Worm (Caenorhabditis elegans): ENCODE results near the gene ttr-32.

ttr-32 gene

ce11 chrIII:7571726-7572125, 5.5 kb downstream of the ttr-32 start:
- TF ChIP-seq unc-30 (tag; optimal IDR thresholded peaks at IDR 0.05) (no peak), lsy-2 (tag; optimal IDR thresholded peaks at IDR 0.05) (peak in 1 of 2 experiments; percentile 22)

ce11 chrIII:7572781-7573400, 6.7 kb downstream of the ttr-32 start, which contains the start of the genes rpl-9 and lpd-7:
Gene rpl-9, minus strand, starts transcription at chrIII:7572831.
Gene lpd-7, plus strand, starts transcription at chrIII:7573350.
- TF ChIP-seq unc-30 (tag; optimal IDR thresholded peaks at IDR 0.05) (no peak), F16B12.6 (tag; optimal IDR thresholded peaks at IDR 0.05) (peak; percentile 74), snpc-4 (tag; optimal IDR thresholded peaks at IDR 0.05) (no peak), mep-1 (tag; optimal IDR thresholded peaks at IDR 0.05) (peak; percentile 87), rnt-1 (tag; optimal IDR thresholded peaks at IDR 0.05) (peak; percentile 83), Y116A8C.19 (tag; optimal IDR thresholded peaks at IDR 0.05; ENCODE audit: borderline replicate concordance) (no peak), alr-1 (tag; optimal IDR thresholded peaks at IDR 0.05; ENCODE audit: borderline replicate concordance) (no peak), nhr-47 (tag; optimal IDR thresholded peaks at IDR 0.05) (peak; percentile 82), blmp-1 (tag; optimal IDR thresholded peaks at IDR 0.05) (peak; percentile 73), nhr-76 (tag; optimal IDR thresholded peaks at IDR 0.05) (no peak), unc-98 (GFP tag; IDR thresholded peaks at IDR 0.05) (no peak), efl-3 (GFP tag; optimal IDR thresholded peaks at IDR 0.05) (no peak), hlh-4 (tag; optimal IDR thresholded peaks at IDR 0.05) (no peak), xbp-1 (tag; optimal IDR thresholded peaks at IDR 0.05) (peak; percentile 80), ceh-82 (tag; optimal IDR thresholded peaks at IDR 0.05) (peak; percentile 68 to 92 (median 78)), lin-15B (tag; optimal IDR thresholded peaks at IDR 0.05) (peak; percentile 74), snu-23 (GFP tag; optimal IDR thresholded peaks at IDR 0.05) (peak; percentile 88), zip-4 (GFP tag; optimal IDR thresholded peaks at IDR 0.05) (no peak), sup-37 (GFP tag; optimal IDR thresholded peaks at IDR 0.05) (no peak), nhr-11 (tag; optimal IDR thresholded peaks at IDR 0.05) (peak; percentile 12), nhr-90 (tag; optimal IDR thresholded peaks at IDR 0.05; ENCODE audit: poor library complexity) (peak; percentile 76), fkh-10 (GFP tag; optimal IDR thresholded peaks at IDR 0.05) (peak; percentile 22), fos-1 (tag; optimal IDR thresholded peaks at IDR 0.05) (peak; percentile 75), ama-1 (optimal IDR thresholded peaks at IDR 0.05) (peak; percentile 20), skn-1 (tag; optimal IDR thresholded peaks at IDR 0.05) (peak; percentile 90), egl-27 (tag; optimal IDR thresholded peaks at IDR 0.05) (peak in 1 of 2 experiments; percentile 27), hpl-2 (GFP tag; optimal IDR thresholded peaks at IDR 0.05) (peak; percentile 66), ceh-90 (tag; optimal IDR thresholded peaks at IDR 0.05) (no peak), jun-1 (tag; optimal IDR thresholded peaks at IDR 0.05) (peak; percentile 73), pax-3 (tag; optimal IDR thresholded peaks at IDR 0.05) (peak; percentile 57), mef-2 (tag; optimal IDR thresholded peaks at IDR 0.05) (no peak), lin-14 (GFP tag; optimal IDR thresholded peaks at IDR 0.05) (peak; percentile 76), pag-3 (tag; optimal IDR thresholded peaks at IDR 0.05; ENCODE audit: borderline replicate concordance, insufficient read depth) (no peak), aha-1 (tag; optimal IDR thresholded peaks at IDR 0.05) (no peak), tlp-1 (tag; optimal IDR thresholded peaks at IDR 0.05) (no peak), lin-39 (tag; optimal IDR thresholded peaks at IDR 0.05) (peak; percentile 4), swsn-7 (tag; optimal IDR thresholded peaks at IDR 0.05) (peak; percentile 75), elt-2 (tag; optimal IDR thresholded peaks at IDR 0.05) (no peak), C04F5.9 (tag; optimal IDR thresholded peaks at IDR 0.05) (peak; percentile 18), lir-3 (tag; optimal IDR thresholded peaks at IDR 0.05; ENCODE audit: poor library complexity) (peak; percentile 45), sptf-1 (tag; optimal IDR thresholded peaks at IDR 0.05) (no peak), nhr-71 (tag; optimal IDR thresholded peaks at IDR 0.05) (peak; percentile 86), isw-1 (GFP tag; IDR thresholded peaks at IDR 0.05) (peak; percentile 66), ztf-4 (tag; optimal IDR thresholded peaks at IDR 0.05) (peak; percentile 18), lin-13 (GFP tag; optimal IDR thresholded peaks at IDR 0.05) (peak; percentile 84), grh-1 (GFP tag; IDR thresholded peaks at IDR 0.05) (peak; percentile 26; the same call in 1 of the 2 replicates), C16A3.4 (tag; optimal IDR thresholded peaks at IDR 0.05) (peak; percentile 97), nhr-77 (tag; optimal IDR thresholded peaks at IDR 0.05) (peak; percentile 84), hlh-17 (GFP tag; optimal IDR thresholded peaks at IDR 0.05; ENCODE audit: borderline replicate concordance) (no peak)

Data from whole organism, L1 larva.